Fruit fly (Drosophila melanogaster) whole organism, adult: ENCODE results near the gene M1BP.

Source experiments
- CG11617 ChIP-seq: fragments of 200-800 bp; sonication (Bioruptor generic); optimal IDR thresholded peaks from 2 replicates; lab custom pipeline; 2017; ENCODE audit warnings: mild to moderate bottlenecking, missing biosample characterization, missing genetic modification reagents, missing genetic modification characterization
- CG14711 ChIP-seq: fragments of 200-800 bp; sonication (Bioruptor generic); optimal IDR thresholded peaks from 2 replicates; lab custom pipeline; 2018; ENCODE audit warnings: missing biosample characterization, mild to moderate bottlenecking, missing genetic modification characterization, moderate library complexity
- CG1620 ChIP-seq: fragments of 200-800 bp; sonication (Bioruptor generic); optimal IDR thresholded peaks from 2 replicates; lab custom pipeline; 2016; ENCODE audit warnings: missing biosample characterization, missing genetic modification characterization
- CG33017 ChIP-seq: fragments of 200-800 bp; sonication (Bioruptor generic); optimal IDR thresholded peaks from 2 replicates; lab custom pipeline; 2018; ENCODE audit warnings: missing biosample characterization, mild to moderate bottlenecking, missing genetic modification characterization, moderate library complexity
- CG7045 ChIP-seq: fragments of 200-800 bp; sonication (Bioruptor generic); optimal IDR thresholded peaks from 2 replicates; lab custom pipeline; 2017; ENCODE audit warnings: missing biosample characterization, mild to moderate bottlenecking, missing genetic modification characterization
- CG7101 ChIP-seq: fragments of 200-800 bp; sonication (Bioruptor generic); optimal IDR thresholded peaks from 2 replicates; lab custom pipeline; 2018; ENCODE audit warnings: missing biosample characterization, mild to moderate bottlenecking, missing genetic modification characterization, moderate library complexity
- Mnt ChIP-seq: fragments of 200-800 bp; sonication (Bioruptor generic); optimal IDR thresholded peaks from 2 replicates; lab custom pipeline; 2016; ENCODE audit warnings: missing biosample characterization, mild to moderate bottlenecking, missing genetic modification characterization
- cnc ChIP-seq, 2 experiments: fragments of >200 bp; optimal IDR thresholded peaks; 2 replicates each; lab custom pipeline; 2017
- kay ChIP-seq: fragments of 200-800 bp; sonication (Bioruptor generic); peaks from one replicate; lab custom pipeline; 2016; ENCODE audit warnings: missing biosample characterization, missing genetic modification characterization, borderline replicate concordance
- ovo ChIP-seq: fragments of 200-800 bp; sonication (Bioruptor generic); optimal IDR thresholded peaks from 2 replicates; lab custom pipeline; 2016; ENCODE audit warnings: missing biosample characterization, missing genetic modification characterization
- pad ChIP-seq: fragments of 200-800 bp; sonication (Bioruptor generic); optimal IDR thresholded peaks from 3 replicates; lab custom pipeline; 2017; ENCODE audit warnings: missing biosample characterization, missing genetic modification characterization, mild to moderate bottlenecking, moderate library complexity, missing genetic modification reagents

- TF ChIP-seq CG7045 (GFP tag; lab: Kevin White, UChicago) (no peak), CG33017 (no peak), CG7101 (tag; lab: Kevin White, UChicago) (no peak), ovo (no peak), kay (GFP tag; lab: Kevin White, UChicago) (no peak), CG14711 (no peak), CG11617 (GFP tag; lab: Kevin White, UChicago) (no peak), pad (GFP tag; lab: Kevin White, UChicago) (no peak), Mnt (no peak), cnc (optimal IDR thresholded peaks at IDR 0.05; lab: Kevin White, UChicago) (no peak), CG1620 (no peak)
Measured at dm6 chr3R:8769094-8769493, 37.6 kb upstream of the M1BP start, which contains the start of gene CG8236.
